Worm (Caenorhabditis elegans): ENCODE results near the gene srd-40.
"Not testable (repeated sequence)": the region's sequence is repeated elsewhere in the genome, so short reads cannot be mapped to it uniquely, and the experiment has no call there.

Gene srd-40

DNA sequence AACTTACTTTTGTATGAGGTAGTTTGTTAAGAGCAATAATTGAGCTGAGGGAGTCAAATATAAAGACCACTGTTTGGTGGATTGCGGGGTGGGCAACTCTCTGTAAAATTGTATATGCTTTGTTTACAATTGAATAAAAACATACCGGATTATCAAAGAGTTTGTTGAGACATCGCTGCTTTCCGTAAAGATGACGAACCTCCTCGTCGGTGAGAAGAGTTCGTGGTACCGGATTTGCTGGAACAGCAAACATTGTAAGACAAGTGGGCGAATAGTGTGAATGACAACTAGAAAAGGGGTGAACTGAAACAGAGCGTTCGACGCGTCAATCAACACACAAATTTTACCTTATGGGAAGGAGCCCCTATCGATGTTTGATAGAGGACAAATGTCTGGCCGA lies 27.1 kb upstream of the srd-40 start, which contains the start of gene W06D11.2:
Gene W06D11.2 (minus strand): TSS at position 339 of the 400 bp plus-strand sequence.
- TF ChIP-seq klf-2 (GFP tag; conservative IDR thresholded peaks at IDR 0.05) (no peak), ztf-29 (GFP tag; IDR thresholded peaks at IDR 0.05) (no peak), cog-1 (tag; optimal IDR thresholded peaks at IDR 0.05) (no peak), med-1 (GFP tag; optimal IDR thresholded peaks at IDR 0.05; ENCODE audit: insufficient read depth) (no peak), tab-1 (GFP tag; IDR thresholded peaks at IDR 0.05) (no peak), ref-1 (GFP tag; conservative IDR thresholded peaks at IDR 0.05) (no peak), flt-1 (GFP tag; IDR thresholded peaks at IDR 0.05) (no peak), ztf-23 (GFP tag; IDR thresholded peaks at IDR 0.05) (no peak), T22C8.4 (GFP tag; IDR thresholded peaks at IDR 0.05) (no peak)

DNA sequence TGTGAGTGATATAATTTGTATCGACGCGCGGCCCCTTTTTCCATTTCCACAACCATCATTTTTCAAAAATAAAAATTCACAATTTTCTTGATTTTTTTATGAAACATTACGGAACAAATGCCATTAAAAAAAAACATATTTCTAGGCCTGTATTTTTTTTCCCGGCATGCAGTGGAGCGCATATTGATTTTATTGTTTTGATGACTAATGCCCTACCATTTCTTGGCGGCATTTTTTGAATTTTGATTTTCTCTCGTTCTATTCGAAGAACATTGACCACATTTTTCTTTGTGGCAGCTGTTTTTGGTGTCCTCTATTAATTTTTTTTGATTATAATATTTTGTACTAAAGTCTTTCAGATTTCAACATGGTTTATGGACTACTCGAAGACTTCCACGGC lies 25.2 kb upstream of the srd-40 start, which contains the start of gene W06D11.3:
Gene W06D11.3 (plus strand): TSS at position 360 of the 400 bp plus-strand sequence.
- TF ChIP-seq flt-1 (GFP tag; IDR thresholded peaks at IDR 0.05) = no peak
- no peak for TF ChIP-seq tab-1 (GFP tag; IDR thresholded peaks at IDR 0.05)
- no peak for TF ChIP-seq med-1 (GFP tag; optimal IDR thresholded peaks at IDR 0.05; ENCODE audit: insufficient read depth)
- no peak for TF ChIP-seq klf-2 (GFP tag; conservative IDR thresholded peaks at IDR 0.05)
- no peak for TF ChIP-seq T22C8.4 (GFP tag; IDR thresholded peaks at IDR 0.05)
- no peak for TF ChIP-seq ref-1 (GFP tag; conservative IDR thresholded peaks at IDR 0.05)
- no peak for TF ChIP-seq ztf-23 (GFP tag; IDR thresholded peaks at IDR 0.05)
- TF ChIP-seq ztf-29 (GFP tag; IDR thresholded peaks at IDR 0.05) = no peak
- TF ChIP-seq cog-1 (tag; optimal IDR thresholded peaks at IDR 0.05) = no peak

DNA sequence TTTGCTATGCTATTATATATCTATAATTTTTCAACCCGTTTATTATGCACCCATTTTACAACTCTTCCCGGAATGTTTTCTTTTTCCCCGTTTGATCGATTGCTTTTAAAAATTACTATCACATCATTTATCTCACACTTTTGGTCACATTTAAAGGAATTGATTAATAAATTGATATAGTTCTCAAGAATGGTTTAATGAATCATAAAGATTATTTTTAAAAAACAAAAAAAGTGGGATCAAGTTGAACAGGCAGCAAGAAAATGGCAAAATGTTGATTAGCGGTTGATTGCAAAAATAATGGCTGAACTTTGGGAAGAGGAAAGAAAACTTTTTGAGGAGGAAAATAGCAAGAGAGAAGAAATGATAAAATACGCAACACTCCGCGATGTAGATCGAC lies 23.7 kb upstream of the srd-40 start, which contains the start of gene W06D11.5:
Gene W06D11.5 (plus strand): TSS at position 301 of the 400 bp plus-strand sequence.
- TF ChIP-seq tab-1 (GFP tag; IDR thresholded peaks at IDR 0.05) = no peak
- TF ChIP-seq ztf-29 (GFP tag; IDR thresholded peaks at IDR 0.05) = no peak
- TF ChIP-seq med-1 (GFP tag; optimal IDR thresholded peaks at IDR 0.05; ENCODE audit: insufficient read depth) = no peak
- no peak for TF ChIP-seq ztf-23 (GFP tag; IDR thresholded peaks at IDR 0.05)
- TF ChIP-seq T22C8.4 (GFP tag; IDR thresholded peaks at IDR 0.05) = no peak
- no peak for TF ChIP-seq ref-1 (GFP tag; conservative IDR thresholded peaks at IDR 0.05)
- TF ChIP-seq flt-1 (GFP tag; IDR thresholded peaks at IDR 0.05) = no peak
- no peak for TF ChIP-seq cog-1 (tag; optimal IDR thresholded peaks at IDR 0.05)
- TF ChIP-seq klf-2 (GFP tag; conservative IDR thresholded peaks at IDR 0.05) = no peak

DNA sequence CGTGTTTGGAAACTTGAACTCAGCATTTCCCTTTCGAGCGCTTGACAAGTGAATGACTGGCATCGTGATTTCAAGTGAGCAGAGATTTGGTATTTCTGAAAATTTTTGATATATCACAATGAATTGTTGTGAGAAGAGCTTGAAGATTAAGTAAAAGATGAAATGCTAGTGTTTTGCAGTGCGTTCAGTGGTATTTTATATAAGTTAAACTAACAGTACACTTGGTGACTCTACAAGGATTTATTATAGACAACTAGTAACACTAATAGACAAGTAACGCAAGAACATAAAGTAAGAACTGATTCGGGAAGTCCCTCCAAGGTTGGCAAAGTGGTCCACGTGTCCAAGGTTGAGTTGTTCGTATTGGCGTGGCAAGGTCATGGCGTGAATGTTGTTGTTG lies 20.8 kb upstream of the srd-40 start, which contains the start of gene dot-1.3:
Gene dot-1.3 (minus strand): TSS at position 101 of the 400 bp plus-strand sequence.
- not testable (repeated sequence) for TF ChIP-seq ztf-23 (GFP tag; IDR thresholded peaks at IDR 0.05); cog-1 (tag; optimal IDR thresholded peaks at IDR 0.05); ztf-29 (GFP tag; IDR thresholded peaks at IDR 0.05)

DNA sequence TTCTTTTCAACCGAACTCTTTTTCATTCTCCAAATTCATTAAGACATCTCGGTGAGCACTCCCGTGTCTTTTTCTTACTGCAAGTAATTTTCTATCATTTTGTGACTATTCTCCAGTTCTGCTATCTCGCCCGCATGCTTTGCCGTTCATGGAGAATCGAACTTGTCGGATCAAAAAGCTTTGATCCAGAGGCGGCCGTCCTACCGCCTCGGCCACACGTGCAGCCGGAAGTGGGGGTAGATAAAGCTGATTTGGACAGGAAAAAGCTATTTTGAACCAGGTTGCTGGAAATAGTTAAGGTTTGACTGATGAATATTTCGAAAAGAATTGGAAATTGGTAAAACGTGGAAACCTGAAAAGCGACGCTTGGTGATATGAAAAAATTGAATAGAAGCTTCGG lies 19.3 kb upstream of the srd-40 start:
- TF ChIP-seq med-1 (GFP tag; optimal IDR thresholded peaks at IDR 0.05; ENCODE audit: insufficient read depth) (no peak), ztf-29 (GFP tag; IDR thresholded peaks at IDR 0.05) (no peak), T22C8.4 (GFP tag; IDR thresholded peaks at IDR 0.05) (no peak), cog-1 (tag; optimal IDR thresholded peaks at IDR 0.05) (no peak), flt-1 (GFP tag; IDR thresholded peaks at IDR 0.05) (no peak), ztf-23 (GFP tag; IDR thresholded peaks at IDR 0.05) (no peak), tab-1 (GFP tag; IDR thresholded peaks at IDR 0.05) (no peak), ref-1 (GFP tag; conservative IDR thresholded peaks at IDR 0.05) (no peak)

DNA sequence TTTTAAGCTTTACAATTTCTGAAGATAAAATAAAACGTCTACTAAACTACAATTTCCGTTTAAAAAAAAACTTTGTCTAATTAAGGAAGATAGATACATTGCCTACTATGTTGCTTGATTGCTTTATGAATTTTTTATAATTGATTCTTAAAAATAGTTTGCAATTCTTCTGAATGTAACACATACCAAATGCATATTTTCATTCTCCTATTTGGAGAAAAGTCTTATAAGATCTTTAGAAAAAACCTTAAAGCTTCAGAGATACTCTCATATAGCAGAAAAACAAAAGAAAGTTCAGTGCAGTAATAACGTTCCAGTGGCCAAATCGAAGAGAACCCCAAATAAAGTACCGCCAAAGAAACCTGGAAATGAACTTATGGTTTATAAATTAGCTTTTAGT lies 17.0 kb upstream of the srd-40 start, which contains the start of gene phf-32:
Gene phf-32 (plus strand): TSS at position 301 of the 400 bp plus-strand sequence.
- TF ChIP-seq med-1 (GFP tag; optimal IDR thresholded peaks at IDR 0.05; ENCODE audit: insufficient read depth) (no peak), ztf-29 (GFP tag; IDR thresholded peaks at IDR 0.05) (no peak), T22C8.4 (GFP tag; IDR thresholded peaks at IDR 0.05) (no peak), flt-1 (GFP tag; IDR thresholded peaks at IDR 0.05) (no peak), ref-1 (GFP tag; conservative IDR thresholded peaks at IDR 0.05) (no peak)

DNA sequence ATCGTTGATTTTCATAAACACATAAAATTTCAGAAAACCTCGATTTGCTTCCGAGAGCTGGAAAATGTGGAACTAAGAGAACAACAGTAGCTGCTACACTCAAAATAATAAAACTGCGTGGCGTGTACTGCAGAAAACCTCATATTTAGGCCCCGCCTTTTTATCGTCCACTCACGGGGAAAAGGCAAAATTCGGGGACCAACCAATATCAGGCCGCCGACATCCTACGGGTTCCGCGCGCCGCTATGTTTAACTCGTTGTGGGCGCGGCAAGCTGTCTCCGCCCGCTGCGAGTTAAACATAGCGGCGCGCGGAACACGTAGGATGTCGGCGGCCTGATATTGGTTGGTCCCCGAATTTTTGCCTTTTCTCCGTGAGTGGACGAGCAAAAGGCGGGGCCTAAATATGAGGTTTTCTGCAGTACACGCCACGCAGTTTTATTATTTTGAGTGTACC lies 15.5 kb upstream of the srd-40 start, which contains the start of gene F17A2.16:
Gene F17A2.16 (plus strand): TSS at position 405 of the 455 bp plus-strand sequence.
- TF ChIP-seq ztf-23 (GFP tag; IDR thresholded peaks at IDR 0.05); ztf-29 (GFP tag; IDR thresholded peaks at IDR 0.05); cog-1 (tag; optimal IDR thresholded peaks at IDR 0.05): not testable (repeated sequence)

DNA sequence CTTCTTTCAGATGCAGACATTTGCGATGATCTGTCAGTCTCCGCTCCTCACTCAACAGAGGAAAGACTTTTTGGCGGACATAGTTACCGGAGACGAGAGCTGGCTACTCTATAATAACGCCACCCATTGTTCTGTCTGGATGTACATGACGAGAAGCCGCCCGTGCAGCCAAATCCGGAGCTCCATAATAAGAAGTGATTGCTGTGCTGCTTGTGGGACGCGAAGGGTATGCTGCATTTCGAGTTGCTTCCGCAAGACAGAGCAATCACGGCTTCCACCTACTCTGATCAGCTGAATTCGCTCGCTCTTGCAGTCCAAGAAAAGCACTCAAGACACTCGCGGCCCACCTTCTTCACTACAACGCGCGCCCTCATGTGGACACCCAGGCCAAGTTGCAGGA lies 9.8 kb upstream of the srd-40 start:
- TF ChIP-seq tab-1 (GFP tag; IDR thresholded peaks at IDR 0.05) (no peak), cog-1 (tag; optimal IDR thresholded peaks at IDR 0.05) (no peak), ref-1 (GFP tag; conservative IDR thresholded peaks at IDR 0.05) (no peak), T22C8.4 (GFP tag; IDR thresholded peaks at IDR 0.05) (no peak), med-1 (GFP tag; optimal IDR thresholded peaks at IDR 0.05; ENCODE audit: insufficient read depth) (no peak), ztf-23 (GFP tag; IDR thresholded peaks at IDR 0.05) (no peak), flt-1 (GFP tag; IDR thresholded peaks at IDR 0.05) (no peak), ztf-29 (GFP tag; IDR thresholded peaks at IDR 0.05) (no peak), klf-2 (GFP tag; conservative IDR thresholded peaks at IDR 0.05) (no peak)

DNA sequence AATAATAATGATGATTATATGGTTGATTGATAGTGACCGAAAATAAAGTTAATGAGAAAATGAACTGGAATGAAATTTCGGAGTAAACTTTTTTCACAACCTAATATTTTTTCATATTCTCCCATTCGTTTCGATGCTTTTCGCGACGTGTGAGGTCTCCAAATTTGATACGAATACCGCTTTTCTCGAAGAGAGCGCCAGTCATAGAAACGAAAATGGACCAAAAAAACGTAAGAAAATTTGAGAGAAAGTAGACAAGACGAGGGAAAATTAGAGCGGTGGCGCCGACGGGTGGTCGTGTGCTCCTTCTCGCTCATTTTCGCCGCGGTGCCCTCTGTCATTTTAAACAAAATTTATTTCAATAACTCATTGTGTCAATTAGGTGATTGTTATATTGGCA lies 9.1 kb upstream of the srd-40 start:
- no peak for TF ChIP-seq ref-1 (GFP tag; conservative IDR thresholded peaks at IDR 0.05)
- no peak for TF ChIP-seq cog-1 (tag; optimal IDR thresholded peaks at IDR 0.05)
- TF ChIP-seq T22C8.4 (GFP tag; IDR thresholded peaks at IDR 0.05) = no peak
- TF ChIP-seq flt-1 (GFP tag; IDR thresholded peaks at IDR 0.05) = no peak
- TF ChIP-seq klf-2 (GFP tag; conservative IDR thresholded peaks at IDR 0.05) = no peak
- TF ChIP-seq med-1 (GFP tag; optimal IDR thresholded peaks at IDR 0.05; ENCODE audit: insufficient read depth) = no peak
- no peak for TF ChIP-seq ztf-23 (GFP tag; IDR thresholded peaks at IDR 0.05)
- no peak for TF ChIP-seq tab-1 (GFP tag; IDR thresholded peaks at IDR 0.05)
- TF ChIP-seq ztf-29 (GFP tag; IDR thresholded peaks at IDR 0.05) = no peak

DNA sequence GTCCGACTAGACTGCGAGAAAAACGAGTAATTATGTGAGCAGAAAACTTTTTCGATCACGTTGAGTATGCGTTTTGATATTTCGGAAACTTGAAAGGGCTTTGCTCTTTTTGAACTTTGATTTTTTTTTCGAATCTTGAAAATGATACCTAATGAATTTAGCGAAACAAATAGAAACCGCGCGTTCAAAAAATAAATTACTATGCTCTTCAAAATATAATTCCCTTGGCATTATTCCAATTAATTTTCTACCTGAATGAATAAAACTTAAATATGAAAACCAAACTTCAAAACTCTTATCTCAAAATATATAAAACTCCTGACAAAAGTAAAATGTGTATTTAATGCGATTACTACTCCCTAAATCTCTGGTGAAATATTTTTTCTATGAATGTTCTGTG lies 8.3 kb upstream of the srd-40 start, which contains the start of gene xtr-2:
Gene xtr-2 (plus strand): TSS at position 301 of the 400 bp plus-strand sequence.
- TF ChIP-seq ref-1 (GFP tag; conservative IDR thresholded peaks at IDR 0.05) (no peak), ztf-29 (GFP tag; IDR thresholded peaks at IDR 0.05) (no peak), med-1 (GFP tag; optimal IDR thresholded peaks at IDR 0.05; ENCODE audit: insufficient read depth) (no peak), flt-1 (GFP tag; IDR thresholded peaks at IDR 0.05) (no peak), klf-2 (GFP tag; conservative IDR thresholded peaks at IDR 0.05) (no peak), ztf-23 (GFP tag; IDR thresholded peaks at IDR 0.05) (no peak), tab-1 (GFP tag; IDR thresholded peaks at IDR 0.05) (no peak), T22C8.4 (GFP tag; IDR thresholded peaks at IDR 0.05) (no peak), cog-1 (tag; optimal IDR thresholded peaks at IDR 0.05) (no peak)
